Fruit fly (Drosophila melanogaster): ENCODE measurements around the gene brwl.

The brwl gene

DNA sequence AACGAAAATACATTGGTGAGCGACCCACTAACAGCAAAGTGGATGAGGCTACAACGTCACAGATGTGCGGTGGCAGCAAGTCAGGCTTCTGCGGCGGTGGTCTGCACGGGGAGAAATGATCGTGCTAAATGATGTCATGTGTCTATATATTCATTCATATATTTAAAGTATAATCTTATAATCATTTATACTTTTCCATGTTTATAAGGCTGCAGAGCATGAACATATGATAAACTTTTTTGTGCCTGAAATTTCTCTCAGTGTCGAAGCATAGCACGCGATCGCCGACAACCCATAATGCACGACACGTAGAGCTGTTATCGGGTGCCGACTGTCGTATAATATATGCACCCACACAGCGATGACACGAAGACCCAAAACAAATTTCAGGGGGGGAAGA, 29.7 kb downstream of the brwl start (continued):
- TF ChIP-seq crp (GFP tag; optimal IDR thresholded peaks at IDR 0.05) (no peak), Dek (tag; optimal IDR thresholded peaks at IDR 0.05) (no peak), nerfin-1 (tag; optimal IDR thresholded peaks at IDR 0.05) (peak; percentile 44), CG11247 (GFP tag; IDR thresholded peaks at IDR 0.05) (peak; percentile 54; the same call in 1 of the 2 replicates), CG8359 (GFP tag; optimal IDR thresholded peaks at IDR 0.05; ENCODE audit: borderline replicate concordance) (peak; percentile 49), CG2678 (tag; optimal IDR thresholded peaks at IDR 0.05) (no peak), seq (GFP tag; IDR thresholded peaks at IDR 0.05) (peak; percentile 45; the same call in 1 of the 2 replicates), Doc2 (GFP tag; IDR thresholded peaks at IDR 0.05) (no peak), br (optimal IDR thresholded peaks at IDR 0.05) (no peak), fru (optimal IDR thresholded peaks at IDR 0.05) (no peak), H2.0 (GFP tag; IDR thresholded peaks at IDR 0.05) (peak; percentile 75), CG13296 (GFP tag; optimal IDR thresholded peaks at IDR 0.05) (no peak), B-H1 (GFP tag; IDR thresholded peaks at IDR 0.05) (peak; percentile 29; the same call in 2 of the 3 replicates), Atf6 (GFP tag; IDR thresholded peaks at IDR 0.05) (peak; percentile 28; the same call in 1 of the 2 replicates), gcm (GFP tag; optimal IDR thresholded peaks at IDR 0.05) (peak; percentile 78), Opbp (GFP tag; IDR thresholded peaks at IDR 0.05; ENCODE audit: partially characterized antibody) (no peak), CG14667 (GFP tag; IDR thresholded peaks at IDR 0.05) (peak; percentile 80), sr (GFP tag; IDR thresholded peaks at IDR 0.05) (0 out of 3 replicates have a peak, but pooled peaks have one; percentile 18), sim (GFP tag; IDR thresholded peaks at IDR 0.05) (peak; percentile 71), nmo (GFP tag; optimal IDR thresholded peaks at IDR 0.05) (peak; percentile 76), Fer2 (tag; optimal IDR thresholded peaks at IDR 0.05) (no peak), Elba2 (GFP tag; optimal IDR thresholded peaks at IDR 0.05) (no peak), CG15601 (tag; optimal IDR thresholded peaks at IDR 0.05) (peak; percentile 28), gsb (GFP tag; IDR thresholded peaks at IDR 0.05) (0 out of 2 replicates have a peak, but pooled peaks have one; percentile 19), Side (GFP tag; optimal IDR thresholded peaks at IDR 0.05) (no peak), Ravus (GFP tag; IDR thresholded peaks at IDR 0.05) (no peak), cwo (GFP tag; optimal IDR thresholded peaks at IDR 0.05) (peak; percentile 9), CG7786 (GFP tag; optimal IDR thresholded peaks at IDR 0.05) (no peak), Oaz (GFP tag; IDR thresholded peaks at IDR 0.05) (no peak), amos (GFP tag; IDR thresholded peaks at IDR 0.05; ENCODE audit: partially characterized antibody) (no peak), CG3995 (GFP tag; optimal IDR thresholded peaks at IDR 0.05) (no peak), CG32767 (GFP tag; IDR thresholded peaks at IDR 0.05) (peak; percentile 83), CG4282 (GFP tag; optimal IDR thresholded peaks at IDR 0.05) (no peak), CG10543 (GFP tag; optimal IDR thresholded peaks at IDR 0.05) (no peak), CG14860 (GFP tag; IDR thresholded peaks at IDR 0.05; ENCODE audit: partially characterized antibody) (no peak), psq (GFP tag; optimal IDR thresholded peaks at IDR 0.05) (no peak), jigr1 (GFP tag; IDR thresholded peaks at IDR 0.05) (peak; percentile 40; the same call in 1 of the 3 replicates), croc (GFP tag; conservative IDR thresholded peaks at IDR 0.05) (peak; percentile 83), ham (GFP tag; IDR thresholded peaks at IDR 0.05) (no peak), CG13775 (GFP tag; optimal IDR thresholded peaks at IDR 0.05) (peak; percentile 59), disco-r (GFP tag; optimal IDR thresholded peaks at IDR 0.05) (no peak), crol (GFP tag; IDR thresholded peaks at IDR 0.05) (peak; percentile 43; the same call in 1 of the 2 replicates), pum (GFP tag; optimal IDR thresholded peaks at IDR 0.05) (peak; percentile 1), CG8388 (GFP tag; optimal IDR thresholded peaks at IDR 0.05) (peak; percentile 70), kah (GFP tag; optimal IDR thresholded peaks at IDR 0.05) (peak; percentile 2), row (GFP tag; IDR thresholded peaks at IDR 0.05) (peak; percentile 82), sima (GFP tag; optimal IDR thresholded peaks at IDR 0.05) (no peak), H15 (GFP tag; IDR thresholded peaks at IDR 0.05) (peak; percentile 59; the same call in 1 of the 3 replicates), Drgx (GFP tag; IDR thresholded peaks at IDR 0.05) (no peak; the same call in none of the 2 replicates), CG7745 (tag; optimal IDR thresholded peaks at IDR 0.05) (no peak), da (GFP tag; optimal IDR thresholded peaks at IDR 0.05) (no peak), bbx (GFP tag; IDR thresholded peaks at IDR 0.05; ENCODE audit: partially characterized antibody) (no peak)
